Worm (Caenorhabditis elegans): ENCODE measurements around the gene T25B9.11.

ce11 chrIV:10757616-10758193 lies 6.6 kb upstream of the T25B9.11 start, which contains the start of the genes T25B9.4 and T25B9.6:
- no peak for TF ChIP-seq ceh-82 (tag; optimal IDR thresholded peaks at IDR 0.05)
- no peak for TF ChIP-seq pqm-1 (tag; optimal IDR thresholded peaks at IDR 0.05)
- TF ChIP-seq R02D3.7 (tag; optimal IDR thresholded peaks at IDR 0.05), result no peak
- TF ChIP-seq lin-13 (GFP tag; optimal IDR thresholded peaks at IDR 0.05), result no peak
- TF ChIP-seq F26F4.8 (GFP tag; conservative IDR thresholded peaks at IDR 0.05), result no peak
- TF ChIP-seq mes-2 (tag; optimal IDR thresholded peaks at IDR 0.05; ENCODE audit: poor library complexity, severe bottlenecking), result no peak
- no peak for TF ChIP-seq unc-130 (GFP tag; optimal IDR thresholded peaks at IDR 0.05)
- no peak for TF ChIP-seq cey-2 (tag; optimal IDR thresholded peaks at IDR 0.05; ENCODE audit: borderline replicate concordance, insufficient read depth)
- no peak for TF ChIP-seq nhr-11 (tag; optimal IDR thresholded peaks at IDR 0.05)
- no peak for TF ChIP-seq unc-62 (GFP tag; optimal IDR thresholded peaks at IDR 0.05 in 1 of 2)
- no peak for TF ChIP-seq unc-62 (tag; optimal IDR thresholded peaks at IDR 0.05)
- no peak for TF ChIP-seq lsy-2 (tag; optimal IDR thresholded peaks at IDR 0.05)
- TF ChIP-seq nhr-102 (tag; optimal IDR thresholded peaks at IDR 0.05), result no peak
- no peak for TF ChIP-seq zfp-3 (GFP tag; conservative IDR thresholded peaks at IDR 0.05)
- no peak for TF ChIP-seq ceh-28 (tag; optimal IDR thresholded peaks at IDR 0.05)

Measured in whole organism, L4 larva.